Worm (Caenorhabditis elegans): Measurements from ENCODE around the gene F59F5.5.

ce11 chrX:10596420-10596907 lies 50.6 kb downstream of the F59F5.5 start:
- no peak for TF ChIP-seq ama-1 (optimal IDR thresholded peaks at IDR 0.05)
- no peak for TF ChIP-seq zfp-2 (tag; optimal IDR thresholded peaks at IDR 0.05)
- no peak for TF ChIP-seq unc-62 (GFP tag; optimal IDR thresholded peaks at IDR 0.05 in 1 of 2)
- no peak for TF ChIP-seq unc-62 (tag; optimal IDR thresholded peaks at IDR 0.05)
- no peak for TF ChIP-seq lin-13 (GFP tag; optimal IDR thresholded peaks at IDR 0.05)
- no peak for TF ChIP-seq nhr-28 (tag; optimal IDR thresholded peaks at IDR 0.05)
- no peak for TF ChIP-seq ceh-28 (tag; optimal IDR thresholded peaks at IDR 0.05)
- no peak for TF ChIP-seq jun-1 (tag; optimal IDR thresholded peaks at IDR 0.05)
- TF ChIP-seq sdz-12 (GFP tag; optimal IDR thresholded peaks at IDR 0.05) = no peak
- TF ChIP-seq zag-1 (tag; optimal IDR thresholded peaks at IDR 0.05) = no peak
- TF ChIP-seq nhr-25 (tag; optimal IDR thresholded peaks at IDR 0.05; ENCODE audit: borderline replicate concordance, insufficient read depth) = no peak
- TF ChIP-seq pqm-1 (tag; optimal IDR thresholded peaks at IDR 0.05) = no peak

Measured in whole organism, L4 larva.